Fruit fly (Drosophila melanogaster): ENCODE results near the gene CG1943.
A peak's percentile ranks its signal among the peaks of the same experiment; 100 is the strongest.

Gene CG1943

DNA sequence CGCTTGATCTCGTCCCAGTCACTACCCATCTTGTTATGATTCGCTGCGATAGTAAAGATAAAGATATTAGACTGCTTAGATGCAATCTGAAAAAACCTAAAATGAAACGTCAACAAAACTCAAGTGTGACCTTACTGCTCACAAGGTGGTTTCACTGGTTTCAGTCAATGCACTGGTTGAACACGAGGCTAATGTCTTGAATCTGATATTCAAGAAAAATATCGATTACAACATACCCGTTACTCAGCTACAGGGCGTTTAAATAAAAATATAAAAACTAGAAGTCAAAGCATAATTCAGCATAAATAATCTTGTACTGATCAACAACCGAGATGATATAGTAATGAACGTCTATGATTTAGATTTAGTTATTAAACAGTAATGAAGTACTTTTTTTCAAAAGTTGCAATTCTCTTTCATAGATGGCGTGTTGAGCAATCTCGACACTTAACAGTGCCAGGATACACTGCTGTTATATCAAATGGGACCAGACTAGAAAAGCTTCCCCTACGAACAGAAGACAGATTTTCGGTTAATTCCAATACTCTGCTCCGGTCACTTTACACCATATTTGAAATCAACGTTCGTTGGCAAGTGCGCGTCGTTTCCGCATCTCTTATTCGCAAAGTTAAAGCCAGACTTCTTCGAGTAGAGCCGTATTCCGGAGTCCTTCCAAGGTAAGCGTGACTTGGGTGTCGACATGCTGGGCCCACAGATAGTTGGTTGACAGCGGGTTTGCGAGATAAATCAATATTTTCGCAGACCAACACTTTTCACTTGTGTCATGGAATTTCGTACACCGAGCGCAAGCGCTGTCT lies at the start of gene CG1943, which contains the start of gene Ufl1:
Gene CG1943 (plus strand): TSS at position 563 of the 818 bp plus-strand sequence.
Gene Ufl1 (minus strand): TSS at position 156 of the 818 bp plus-strand sequence.
- no peak for TF ChIP-seq noc (tag; optimal IDR thresholded peaks at IDR 0.05)

DNA sequence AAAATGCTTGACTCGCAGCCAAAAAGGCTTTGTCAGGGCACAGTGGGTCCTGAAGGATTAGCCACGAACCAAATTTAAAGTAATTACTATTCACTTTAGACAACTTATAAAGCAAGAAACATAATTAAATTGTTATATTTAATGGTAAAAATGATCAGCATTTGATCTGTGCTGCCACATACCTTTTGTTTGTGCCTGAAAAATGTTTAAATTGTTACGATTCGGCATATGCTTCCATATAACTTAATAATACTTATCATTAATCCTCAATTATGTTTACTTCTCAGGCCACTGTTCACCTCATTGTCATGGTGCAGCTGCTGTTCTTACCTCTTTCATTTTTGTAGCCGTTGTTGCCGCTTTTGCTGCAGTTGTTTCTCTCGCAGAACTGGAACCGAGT lies 49.4 kb upstream of the CG1943 start:
- TF ChIP-seq noc (tag; optimal IDR thresholded peaks at IDR 0.05), result no peak

DNA sequence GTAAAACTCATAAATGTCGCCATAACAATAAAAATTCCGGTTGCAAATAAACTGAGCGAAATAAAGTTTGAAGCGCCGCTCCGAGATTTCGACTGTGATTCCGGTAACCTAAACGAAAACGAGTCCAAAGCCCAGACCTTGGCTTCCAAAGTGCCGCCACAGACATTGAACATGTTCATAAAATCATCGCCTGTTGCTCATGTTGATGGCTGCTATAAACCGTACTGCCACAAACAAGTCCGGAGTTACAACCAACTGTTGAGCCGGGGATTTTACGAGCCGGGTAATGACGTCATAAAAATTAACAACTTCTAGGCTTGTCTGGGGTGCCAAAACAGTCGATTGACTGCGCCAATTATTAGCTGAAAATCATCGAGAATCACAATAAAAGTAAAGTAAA lies 46.1 kb upstream of the CG1943 start:
- no peak for TF ChIP-seq noc (tag; optimal IDR thresholded peaks at IDR 0.05)

DNA sequence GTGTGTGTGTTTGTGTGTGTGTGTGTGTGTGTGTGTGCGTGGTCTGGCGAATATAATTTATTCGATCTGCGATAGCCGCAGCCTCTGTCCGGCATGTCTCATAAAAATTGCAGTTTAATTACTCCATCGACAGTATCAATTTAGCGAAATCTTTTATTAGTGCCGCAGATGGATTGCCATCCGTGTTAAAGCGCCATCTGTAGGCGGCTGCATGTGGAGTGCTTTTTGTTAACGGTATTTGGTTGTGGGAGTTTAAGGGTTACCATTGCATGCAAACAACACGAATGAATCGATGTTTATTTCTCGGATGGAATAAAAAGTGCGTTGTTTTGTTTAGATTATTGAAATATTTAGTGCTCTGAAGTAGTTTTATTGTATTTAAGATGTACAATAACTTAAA lies 45.2 kb upstream of the CG1943 start:
- TF ChIP-seq noc (tag; optimal IDR thresholded peaks at IDR 0.05), result no peak

DNA sequence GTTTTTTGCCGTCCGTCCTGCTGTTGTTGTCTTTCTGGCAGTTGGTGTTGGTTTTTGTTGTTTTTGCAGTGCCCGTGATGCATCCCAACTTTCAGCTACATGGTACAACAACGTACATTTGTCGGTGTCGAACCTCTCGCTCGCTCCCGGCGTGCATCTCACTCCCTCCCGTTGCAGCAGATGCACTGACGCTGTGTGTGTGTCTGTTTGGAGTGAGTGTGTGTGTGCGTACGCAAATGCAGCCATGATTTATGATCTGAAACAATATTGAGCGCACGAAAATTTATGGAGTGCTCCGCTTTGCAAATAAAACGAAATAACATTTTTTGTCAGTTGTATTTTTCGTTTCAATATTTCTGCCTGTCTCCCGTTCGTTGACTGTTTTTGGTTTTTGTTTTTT lies 43.1 kb upstream of the CG1943 start:
- no peak for TF ChIP-seq noc (tag; optimal IDR thresholded peaks at IDR 0.05)

DNA sequence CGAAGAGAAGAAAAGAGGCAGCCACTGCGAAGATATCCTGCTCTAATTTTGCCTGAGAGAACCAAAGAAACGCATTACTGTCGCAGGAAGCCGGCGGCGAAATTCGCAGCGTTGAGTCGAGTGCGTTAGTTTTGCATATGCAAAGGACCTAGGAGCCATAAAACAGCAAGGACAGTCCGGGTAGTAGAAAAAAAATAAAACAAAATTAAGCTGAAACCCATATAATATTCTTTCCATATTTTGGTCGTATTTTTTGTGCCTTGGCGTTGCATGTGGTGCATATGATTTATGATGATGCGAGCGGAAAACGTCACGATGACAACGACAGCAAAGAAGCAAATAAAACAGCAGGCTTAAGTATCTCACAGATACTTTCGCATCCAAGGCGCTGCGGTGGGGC lies 41.0 kb upstream of the CG1943 start:
- no peak for TF ChIP-seq noc (tag; optimal IDR thresholded peaks at IDR 0.05)

DNA sequence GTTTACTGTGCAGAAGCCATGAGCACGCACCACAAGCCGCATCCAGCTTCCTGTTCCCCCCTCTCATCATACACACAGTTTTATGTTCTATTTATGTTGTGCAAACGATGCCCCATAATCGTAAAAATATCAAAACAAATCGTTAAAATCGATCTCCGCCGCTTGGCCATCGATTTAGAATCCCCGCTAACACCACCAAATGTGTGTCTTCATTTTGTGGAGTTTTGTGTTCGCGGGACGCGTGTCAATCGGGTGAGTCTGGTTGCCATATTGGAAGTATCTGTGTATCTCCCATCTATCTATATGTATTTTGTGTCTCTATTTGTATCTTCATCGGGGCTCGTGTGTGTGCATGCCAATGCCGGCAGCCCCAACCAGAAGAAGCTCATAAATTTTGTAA lies 40.2 kb upstream of the CG1943 start:
- TF ChIP-seq noc (tag; optimal IDR thresholded peaks at IDR 0.05), result no peak

DNA sequence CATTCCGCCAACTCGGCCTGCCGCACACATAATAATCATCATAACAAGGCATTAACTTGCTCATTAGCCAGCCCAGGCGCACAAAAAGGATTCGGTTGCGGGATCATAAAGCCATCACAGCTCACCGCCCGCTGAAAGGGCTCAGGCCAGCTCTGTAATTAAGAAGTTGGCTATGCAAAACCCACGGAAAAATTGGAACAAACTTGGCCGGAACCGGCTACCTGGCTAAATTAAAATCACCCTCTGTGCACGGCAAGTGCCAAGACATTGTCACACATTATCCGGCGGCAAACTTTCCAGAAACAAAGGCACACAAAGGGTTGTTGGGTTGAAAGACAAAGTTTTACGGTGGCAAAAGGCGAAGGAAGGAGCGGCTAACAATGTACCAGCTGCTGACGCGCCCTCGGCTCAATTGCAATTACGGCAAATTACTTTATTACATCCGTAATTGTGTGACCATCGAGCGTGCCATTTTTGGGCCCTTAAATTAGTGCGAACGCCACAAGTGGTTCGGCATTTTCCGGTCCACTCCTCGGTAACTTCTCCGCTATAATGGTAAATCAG lies 38.9 kb upstream of the CG1943 start:
- no peak for TF ChIP-seq noc (tag; optimal IDR thresholded peaks at IDR 0.05)

DNA sequence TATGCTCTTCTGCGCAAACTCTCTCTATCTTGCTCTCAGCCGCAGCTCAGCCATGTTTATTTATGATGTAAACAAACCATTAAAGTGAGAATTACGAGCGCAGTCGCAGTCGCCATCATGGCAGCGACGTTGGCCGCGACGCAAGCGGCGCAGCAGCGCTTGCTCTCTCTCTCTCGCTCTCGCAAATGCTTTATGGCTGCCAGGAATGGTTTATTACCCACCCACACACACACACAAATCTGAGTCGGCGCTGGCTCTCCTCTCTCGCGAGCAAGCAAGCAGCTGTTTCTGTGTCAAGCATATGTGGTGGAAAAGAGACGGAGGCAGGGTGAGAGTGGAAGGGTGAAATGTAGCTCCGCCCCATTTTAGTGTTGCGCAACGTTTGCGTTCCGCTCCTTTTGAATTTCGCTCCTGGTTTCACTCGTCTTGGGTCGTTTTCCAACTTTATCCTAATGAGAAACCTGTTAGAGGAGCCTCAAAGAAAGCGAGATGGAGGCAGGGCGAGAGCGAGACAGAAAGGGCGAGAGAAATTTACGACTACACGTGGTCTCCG lies 37.3 kb upstream of the CG1943 start:
- TF ChIP-seq noc (tag; optimal IDR thresholded peaks at IDR 0.05), result no peak

DNA sequence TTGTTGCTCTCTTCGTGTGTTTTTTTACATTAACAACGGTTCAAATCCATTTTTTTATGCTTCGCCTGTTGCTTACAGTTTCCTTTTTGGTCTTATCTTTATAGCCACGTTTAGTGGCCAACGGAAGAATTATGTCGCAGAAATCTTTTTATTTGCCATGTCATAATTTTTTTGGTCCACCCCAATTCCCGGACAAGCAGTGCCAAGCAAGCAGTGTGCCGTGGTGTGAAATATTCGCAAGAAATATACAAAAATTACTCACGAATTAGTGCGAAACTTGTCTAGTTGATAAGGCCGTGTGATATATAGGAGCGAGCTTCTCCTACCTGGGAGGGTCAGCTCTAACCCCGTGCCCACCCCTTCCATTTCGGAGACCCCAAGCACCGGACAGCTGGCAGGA lies 33.8 kb upstream of the CG1943 start:
- no peak for TF ChIP-seq noc (tag; optimal IDR thresholded peaks at IDR 0.05)

DNA sequence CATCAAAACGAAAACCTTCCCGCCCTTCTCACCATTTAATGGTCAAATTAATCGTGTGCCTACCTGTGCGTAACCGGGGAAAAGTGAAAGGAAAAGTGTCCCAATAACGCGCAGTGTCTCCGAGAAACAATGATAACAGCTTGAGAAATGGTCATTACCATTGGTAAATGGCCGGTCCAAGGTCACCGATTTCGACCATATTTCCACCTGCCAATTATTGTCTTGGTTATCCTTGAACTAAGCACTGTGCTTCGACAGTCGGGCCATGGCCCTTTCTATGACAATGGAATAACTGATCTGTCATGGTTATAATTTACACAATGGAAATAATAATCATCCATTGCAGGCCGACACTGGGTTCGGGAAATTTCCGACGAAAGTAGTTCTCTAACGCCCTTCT lies 30.6 kb upstream of the CG1943 start:
- no peak for TF ChIP-seq noc (tag; optimal IDR thresholded peaks at IDR 0.05)

DNA sequence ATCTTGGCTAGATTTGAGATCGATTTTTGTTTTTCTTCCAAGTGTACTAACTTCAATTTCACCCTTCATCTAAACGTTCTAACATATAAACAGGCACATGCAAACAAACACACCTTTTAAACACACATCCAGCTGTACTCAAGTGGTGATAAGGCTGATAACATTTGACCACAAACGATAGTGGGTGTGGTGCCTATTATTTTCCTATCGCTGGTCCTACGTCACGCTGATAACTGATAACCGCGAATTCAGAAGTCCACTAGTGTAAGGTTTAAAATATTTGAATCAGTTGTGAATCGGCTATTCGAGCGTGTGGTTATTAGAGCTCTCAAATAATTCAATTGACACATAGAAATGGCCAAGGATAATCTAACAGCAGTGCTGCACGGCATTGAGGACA lies 22.4 kb upstream of the CG1943 start, which contains the start of gene Sodh1:
Gene Sodh1 (plus strand): TSS at position 94 of the 400 bp plus-strand sequence.
- peak; percentile 54 for TF ChIP-seq noc (tag; optimal IDR thresholded peaks at IDR 0.05)

DNA sequence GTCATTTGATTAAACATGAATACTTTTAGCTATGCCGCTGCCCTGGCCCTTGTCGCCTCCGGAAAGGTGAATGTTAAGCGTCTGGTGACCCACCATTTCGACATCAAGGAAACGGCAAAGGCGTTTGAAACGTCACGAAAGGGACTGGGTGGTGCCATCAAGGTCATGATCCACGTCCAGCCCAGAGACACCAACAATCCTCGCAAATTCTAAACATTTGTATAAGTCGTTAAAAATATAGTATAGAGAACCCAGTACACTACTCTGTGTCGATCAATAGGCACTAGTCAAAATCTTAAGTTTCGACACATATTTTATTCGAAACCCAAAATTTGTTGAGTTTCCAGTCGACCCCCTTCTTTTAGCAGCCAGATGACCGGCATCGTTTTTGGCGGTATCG lies 20.4 kb upstream of the CG1943 start, which contains the start of gene CG1979:
Gene CG1979 (plus strand): TSS at position 301 of the 400 bp plus-strand sequence.
- no peak for TF ChIP-seq noc (tag; optimal IDR thresholded peaks at IDR 0.05)

DNA sequence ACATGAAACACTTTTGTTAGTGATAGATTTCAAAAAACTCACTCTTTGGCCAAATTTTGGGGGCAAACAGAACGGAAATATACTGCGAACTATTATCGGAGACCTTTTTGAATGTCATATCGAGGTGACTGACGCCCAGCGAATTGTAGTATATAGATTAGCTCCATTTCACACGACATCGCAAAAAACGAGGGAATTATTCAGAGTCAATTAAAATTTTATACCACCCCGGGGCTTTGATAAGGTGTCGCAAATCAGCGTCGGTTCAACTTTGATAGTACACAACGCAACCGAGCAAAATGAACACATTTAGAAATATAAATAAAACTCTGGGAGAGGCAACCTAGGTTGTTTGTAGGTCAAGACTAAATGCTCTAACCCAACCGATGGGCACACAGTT lies 16.6 kb upstream of the CG1943 start:
- peak; percentile 63 for TF ChIP-seq noc (tag; optimal IDR thresholded peaks at IDR 0.05)

DNA sequence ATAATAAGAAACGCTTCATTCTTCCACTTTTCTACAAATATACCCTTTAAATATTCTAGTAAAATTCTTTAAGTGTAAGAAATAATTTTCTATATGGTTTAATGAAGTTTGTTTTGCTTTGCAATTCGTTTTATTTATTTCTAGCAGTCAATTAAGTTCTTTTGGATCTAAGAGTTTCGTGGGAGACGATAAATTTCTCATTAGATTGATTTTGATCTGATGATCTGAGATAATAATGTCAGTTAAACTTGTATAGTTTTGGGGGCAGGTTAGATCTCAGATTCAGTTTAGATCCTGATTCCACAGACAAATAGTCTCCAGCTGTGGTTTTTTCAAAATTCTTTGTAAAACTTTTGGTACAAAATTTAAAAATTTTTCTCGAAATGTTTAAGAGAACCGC lies 15.6 kb upstream of the CG1943 start, which contains the start of gene dj:
Gene dj (plus strand): TSS at position 301 of the 400 bp plus-strand sequence.
- TF ChIP-seq noc (tag; optimal IDR thresholded peaks at IDR 0.05), result no peak

DNA sequence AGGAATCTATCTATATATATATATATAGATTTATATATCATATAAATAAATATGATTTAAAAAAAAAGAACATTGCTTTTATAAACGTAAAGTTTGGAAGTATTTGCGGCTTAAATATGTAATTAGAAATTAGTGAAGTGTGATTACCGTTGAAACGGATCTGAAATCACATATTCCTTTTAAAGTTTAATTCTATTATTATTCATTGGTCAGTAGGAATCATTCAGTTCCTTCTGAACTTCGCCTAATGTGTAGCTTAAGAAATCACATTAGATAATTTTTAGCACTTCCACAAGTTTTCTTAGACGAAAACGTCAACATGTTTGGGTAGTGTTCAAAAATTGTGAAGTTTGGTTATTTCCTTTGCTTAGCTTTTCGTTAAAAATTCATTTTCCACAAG lies 14.2 kb upstream of the CG1943 start, which contains the start of gene djl:
Gene djl (plus strand): TSS at position 301 of the 400 bp plus-strand sequence.
- no peak for TF ChIP-seq noc (tag; optimal IDR thresholded peaks at IDR 0.05)

DNA sequence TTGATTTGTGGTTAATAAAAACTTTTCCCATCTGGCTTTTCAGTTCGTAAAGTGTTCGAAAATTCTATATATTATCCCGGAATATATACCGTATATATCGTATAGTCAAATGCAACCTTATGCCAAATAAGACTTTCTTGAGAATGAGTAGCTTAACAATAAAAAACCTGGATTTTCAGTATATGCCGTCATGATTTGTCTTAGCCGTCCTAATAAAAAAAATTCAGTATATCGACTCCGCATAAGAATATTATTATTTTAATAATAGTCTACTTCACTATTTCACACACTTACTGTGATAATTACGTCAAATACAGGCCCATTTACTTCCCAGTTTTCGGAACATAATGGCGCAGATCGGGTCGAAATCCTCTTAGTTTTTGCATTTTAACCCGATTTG lies 12.8 kb upstream of the CG1943 start, which contains the start of gene Mst84B:
Gene Mst84B (plus strand): TSS at position 301 of the 400 bp plus-strand sequence.
- no peak for TF ChIP-seq noc (tag; optimal IDR thresholded peaks at IDR 0.05)

Measured in whole organism, larva.